Worm (Caenorhabditis elegans): ENCODE data around the gene K07H8.7.

Gene K07H8.7

ce11 chrIV:8252856-8253255 lies 6.9 kb downstream of the K07H8.7 start (continued):
- no peak for TF ChIP-seq bed-1 (GFP tag; IDR thresholded peaks at IDR 0.05)
- TF ChIP-seq aptf-2 (GFP tag; conservative IDR thresholded peaks at IDR 0.05) = no peak
- TF ChIP-seq Y56A3A.18 (GFP tag; IDR thresholded peaks at IDR 0.05) = peak; percentile 67; the same call in 1 of the 2 replicates
- peak; percentile 68 for TF ChIP-seq ztf-22 (GFP tag; optimal IDR thresholded peaks at IDR 0.05)
- TF ChIP-seq hlh-26 (GFP tag; conservative IDR thresholded peaks at IDR 0.05) = 0 out of 2 replicates have a peak, but pooled peaks have one; percentile 22
- TF ChIP-seq ceh-79 (tag; optimal IDR thresholded peaks at IDR 0.05) = peak; percentile 75
- peak; percentile 70 for TF ChIP-seq lin-54 (GFP tag; optimal IDR thresholded peaks at IDR 0.05)
- peak; percentile 82 for TF ChIP-seq snpc-4 (GFP tag; optimal IDR thresholded peaks at IDR 0.05)
- TF ChIP-seq snpc-4 (tag; optimal IDR thresholded peaks at IDR 0.05) = peak; percentile 37 to 82 (median 66)
- TF ChIP-seq sdz-38 (tag; optimal IDR thresholded peaks at IDR 0.05) = no peak
- peak; percentile 76 for TF ChIP-seq sptf-2 (GFP tag; optimal IDR thresholded peaks at IDR 0.05)
- peak; percentile 86 for TF ChIP-seq hlh-12 (tag; optimal IDR thresholded peaks at IDR 0.05)
- TF ChIP-seq bed-2 (GFP tag; IDR thresholded peaks at IDR 0.05) = no peak
- TF ChIP-seq athp-1 (tag; optimal IDR thresholded peaks at IDR 0.05) = peak; percentile 86
- peak; percentile 49 for TF ChIP-seq F33H1.4 (GFP tag; IDR thresholded peaks at IDR 0.05)
- TF ChIP-seq lin-26 (GFP tag; IDR thresholded peaks at IDR 0.05) = peak; percentile 97
- 0 out of 2 replicates have a peak, but pooled peaks have one; percentile 43 for TF ChIP-seq attf-6 (GFP tag; IDR thresholded peaks at IDR 0.05)
- peak; percentile 95 for TF ChIP-seq die-1 (tag; optimal IDR thresholded peaks at IDR 0.05)
- peak; percentile 88; the same call in 1 of the 2 replicates for TF ChIP-seq ztf-25 (GFP tag; IDR thresholded peaks at IDR 0.05)
- no peak for TF ChIP-seq F39B2.1 (GFP tag; IDR thresholded peaks at IDR 0.05)
- peak; percentile 1 for TF ChIP-seq ccch-3 (GFP tag; optimal IDR thresholded peaks at IDR 0.05)
- peak; percentile 77 for TF ChIP-seq repo-1 (tag; optimal IDR thresholded peaks at IDR 0.05)
- TF ChIP-seq pha-4 (tag; optimal IDR thresholded peaks at IDR 0.05) = no peak
- TF ChIP-seq aptf-3 (GFP tag; IDR thresholded peaks at IDR 0.05) = no peak; the same call in 1 of the 2 replicates
- peak; percentile 77; the same call in 1 of the 2 replicates for TF ChIP-seq ztf-6 (GFP tag; IDR thresholded peaks at IDR 0.05)
- TF ChIP-seq egrh-3 (GFP tag; IDR thresholded peaks at IDR 0.05) = 0 out of 2 replicates have a peak, but pooled peaks have one; percentile 32
- peak; percentile 52 for TF ChIP-seq dpff-1 (tag; optimal IDR thresholded peaks at IDR 0.05)
- peak; percentile 55 for TF ChIP-seq B0035.1 (tag; optimal IDR thresholded peaks at IDR 0.05)
- peak; percentile 88 for TF ChIP-seq F49E8.2 (tag; optimal IDR thresholded peaks at IDR 0.05; ENCODE audit: insufficient read depth)
- peak; percentile 29; the same call in 1 of the 2 replicates for TF ChIP-seq C06A6.2 (GFP tag; conservative IDR thresholded peaks at IDR 0.05)
- TF ChIP-seq pbrm-1 (GFP tag; IDR thresholded peaks at IDR 0.05) = peak; percentile 79
- peak; percentile 86 for TF ChIP-seq nfyb-1 (GFP tag; IDR thresholded peaks at IDR 0.05)
- no peak for TF ChIP-seq cebp-1 (GFP tag; IDR thresholded peaks at IDR 0.05)
- TF ChIP-seq cebp-1 (tag; optimal IDR thresholded peaks at IDR 0.05) = peak; percentile 80
- no peak for TF ChIP-seq ama-1 (optimal IDR thresholded peaks at IDR 0.05)
- peak; percentile 69 to 96 for TF ChIP-seq ama-1 (GFP tag; optimal IDR thresholded peaks at IDR 0.05)
- no peak for TF ChIP-seq madf-8 (GFP tag; conservative IDR thresholded peaks at IDR 0.05)
- 0 out of 2 replicates have a peak, but pooled peaks have one; percentile 15 for TF ChIP-seq Y67H2A.10 (GFP tag; conservative IDR thresholded peaks at IDR 0.05)
- TF ChIP-seq Y53F4B.3 (GFP tag; IDR thresholded peaks at IDR 0.05) = peak; percentile 78
- no peak for TF ChIP-seq chd-7 (tag; optimal IDR thresholded peaks at IDR 0.05)
- TF ChIP-seq nfya-1 (tag; optimal IDR thresholded peaks at IDR 0.05; ENCODE audit: borderline replicate concordance, insufficient read depth) = no peak
- TF ChIP-seq zim-3 (tag; optimal IDR thresholded peaks at IDR 0.05) = peak; percentile 97
- peak; percentile 35 for TF ChIP-seq lsy-27 (tag; optimal IDR thresholded peaks at IDR 0.05; ENCODE audit: borderline replicate concordance, insufficient read depth)

Measured in whole organism, young adult.